Worm (Caenorhabditis elegans) whole organism, L3 larva: ENCODE data around the gene srw-26.

Experiments
- ZK546.5 ChIP-seq: sonication (generic microtip); optimal IDR thresholded peaks from 2 replicates; lab custom pipeline; 2017; ENCODE audit warnings: missing biosample characterization, missing genetic modification characterization
- aly-2 ChIP-seq: fragments of 150-350 bp; optimal IDR thresholded peaks from 2 replicates; lab custom pipeline; 2014; ENCODE audit warnings: missing biosample characterization, missing genetic modification characterization
- ama-1 ChIP-seq: fragments of 150-350 bp; optimal IDR thresholded peaks from 2 replicates; lab custom pipeline; 2018
- ceh-16 ChIP-seq: sonication (generic microtip); optimal IDR thresholded peaks from 2 replicates; lab custom pipeline; 2017; ENCODE audit warnings: missing biosample characterization, missing genetic modification characterization
- ceh-9 ChIP-seq: sonication (generic microtip); optimal IDR thresholded peaks from 2 replicates; lab custom pipeline; 2018; ENCODE audit warnings: missing biosample characterization, missing genetic modification characterization
- egl-27 ChIP-seq: sonication (generic microtip); optimal IDR thresholded peaks from 4 replicates; lab custom pipeline; 2017; ENCODE audit warnings: missing biosample characterization, missing genetic modification reagents, missing genetic modification characterization
- egl-5 ChIP-seq: fragments of 150-350 bp; optimal IDR thresholded peaks from 2 replicates; lab custom pipeline; 2017; ENCODE audit warnings: missing biosample characterization, missing genetic modification reagents, missing genetic modification characterization, inconsistent platforms
- elt-1 ChIP-seq: fragments of 150-350 bp; optimal IDR thresholded peaks from 2 replicates; lab custom pipeline; 2014; ENCODE audit warnings: missing biosample characterization, missing genetic modification characterization
- elt-2 ChIP-seq: sonication (generic microtip); optimal IDR thresholded peaks from 2 replicates; lab custom pipeline; 2016; ENCODE audit warnings: missing genetic modification reagents, mild to moderate bottlenecking, missing genetic modification characterization, missing compliant biosample characterization
- elt-3 ChIP-seq, 3 experiments: fragments of 150-350 bp in 1 of 3; sonication (generic microtip) in 2 of 3; optimal IDR thresholded peaks; 2 replicates in 2 of 3; 4 replicates in 1 of 3; lab custom pipeline; 2014 to 2017; ENCODE audit warnings: missing biosample characterization in 3 of 3, missing genetic modification characterization in 3 of 3
- eor-1 ChIP-seq, 2 experiments: fragments of 150-350 bp; optimal IDR thresholded peaks; 2 replicates each; lab custom pipeline; 2014 to 2018; ENCODE audit warnings: missing biosample characterization in 2 of 2, missing genetic modification characterization in 2 of 2
- fkh-10 ChIP-seq: sonication (generic microtip); optimal IDR thresholded peaks from 2 replicates; lab custom pipeline; 2017; ENCODE audit warnings: missing biosample characterization, missing genetic modification reagents, missing genetic modification characterization
- fkh-2 ChIP-seq: fragments of 150-350 bp; optimal IDR thresholded peaks from 2 replicates; lab custom pipeline; 2014; ENCODE audit warnings: missing biosample characterization, missing genetic modification reagents, missing genetic modification characterization
- lin-15B ChIP-seq: fragments of 150-350 bp; optimal IDR thresholded peaks from 2 replicates; lab custom pipeline; 2014; ENCODE audit warnings: missing biosample characterization, missing genetic modification characterization
- lin-39 ChIP-seq: fragments of 150-350 bp; optimal IDR thresholded peaks from 2 replicates; lab custom pipeline; 2018; ENCODE audit warnings: missing biosample characterization, missing genetic modification reagents, missing genetic modification characterization
- lsy-12 ChIP-seq: sonication (generic microtip); optimal IDR thresholded peaks from 2 replicates; lab custom pipeline; 2016; ENCODE audit warnings: mild to moderate bottlenecking, missing genetic modification characterization, missing compliant biosample characterization
- mdl-1 ChIP-seq: fragments of 150-350 bp; optimal IDR thresholded peaks from 2 replicates; lab custom pipeline; 2014; ENCODE audit warnings: missing biosample characterization, missing genetic modification characterization
- nhr-11 ChIP-seq: fragments of 150-350 bp; optimal IDR thresholded peaks from 2 replicates; lab custom pipeline; 2014; ENCODE audit warnings: missing biosample characterization, missing genetic modification characterization
- nhr-12 ChIP-seq: fragments of 150-350 bp; optimal IDR thresholded peaks from 2 replicates; lab custom pipeline; 2014; ENCODE audit warnings: missing biosample characterization, missing genetic modification characterization
- nhr-25 ChIP-seq: sonication (generic microtip); optimal IDR thresholded peaks from 2 replicates; lab custom pipeline; 2017; ENCODE audit warnings: missing biosample characterization, missing genetic modification characterization
- nhr-28 ChIP-seq: fragments of 150-350 bp; optimal IDR thresholded peaks from 2 replicates; lab custom pipeline; 2014; ENCODE audit warnings: missing biosample characterization, missing genetic modification characterization
- nhr-43 ChIP-seq: sonication (generic microtip); optimal IDR thresholded peaks from 2 replicates; lab custom pipeline; 2016; ENCODE audit warnings: mild to moderate bottlenecking, missing genetic modification characterization, missing compliant biosample characterization; ENCODE audit not compliant: poor library complexity, severe bottlenecking
- nhr-67 ChIP-seq: fragments of 150-350 bp; optimal IDR thresholded peaks from 2 replicates; lab custom pipeline; 2014; ENCODE audit warnings: missing biosample characterization, missing genetic modification characterization
- nhr-76 ChIP-seq: fragments of 150-350 bp; sonication (generic microtip); optimal IDR thresholded peaks from 5 replicates; lab custom pipeline; 2014; ENCODE audit warnings: missing biosample characterization, missing genetic modification characterization
- nhr-77 ChIP-seq: fragments of 150-350 bp; optimal IDR thresholded peaks from 2 replicates; lab custom pipeline; 2014; ENCODE audit warnings: missing biosample characterization, missing genetic modification characterization
- pqm-1 ChIP-seq: fragments of 150-350 bp; optimal IDR thresholded peaks from 2 replicates; lab custom pipeline; 2017; ENCODE audit warnings: missing biosample characterization, missing genetic modification characterization, inconsistent platforms
- sea-2 ChIP-seq: fragments of 150-350 bp; sonication (generic microtip); optimal IDR thresholded peaks from 4 replicates; lab custom pipeline; 2014; ENCODE audit warnings: missing biosample characterization, missing genetic modification reagents, missing genetic modification characterization
- tbx-2 ChIP-seq: sonication (generic microtip); optimal IDR thresholded peaks from 2 replicates; lab custom pipeline; 2016; ENCODE audit warnings: mild to moderate bottlenecking, missing genetic modification characterization, missing compliant biosample characterization
- unc-39 ChIP-seq: sonication (generic microtip); optimal IDR thresholded peaks from 4 replicates; lab custom pipeline; 2017; ENCODE audit warnings: missing biosample characterization, missing genetic modification characterization
- unc-62 ChIP-seq: fragments of 150-350 bp; sonication (generic microtip); optimal IDR thresholded peaks from 4 replicates; lab custom pipeline; 2014; ENCODE audit warnings: missing biosample characterization, missing genetic modification reagents, missing genetic modification characterization
- ztf-11 ChIP-seq: fragments of 150-350 bp; optimal IDR thresholded peaks from 2 replicates; lab custom pipeline; 2014; ENCODE audit warnings: missing biosample characterization, missing genetic modification characterization
- ztf-4 ChIP-seq: fragments of 150-350 bp; optimal IDR thresholded peaks from 2 replicates; lab custom pipeline; 2014; ENCODE audit warnings: missing biosample characterization, missing genetic modification characterization

The srw-26 gene

ce11 chrV:15970820-15971219 lies 38.5 kb upstream of the srw-26 start:
- no peak for TF ChIP-seq lsy-12
- no peak for TF ChIP-seq nhr-67 (tag; lab: Kevin White, UChicago)

DNA sequence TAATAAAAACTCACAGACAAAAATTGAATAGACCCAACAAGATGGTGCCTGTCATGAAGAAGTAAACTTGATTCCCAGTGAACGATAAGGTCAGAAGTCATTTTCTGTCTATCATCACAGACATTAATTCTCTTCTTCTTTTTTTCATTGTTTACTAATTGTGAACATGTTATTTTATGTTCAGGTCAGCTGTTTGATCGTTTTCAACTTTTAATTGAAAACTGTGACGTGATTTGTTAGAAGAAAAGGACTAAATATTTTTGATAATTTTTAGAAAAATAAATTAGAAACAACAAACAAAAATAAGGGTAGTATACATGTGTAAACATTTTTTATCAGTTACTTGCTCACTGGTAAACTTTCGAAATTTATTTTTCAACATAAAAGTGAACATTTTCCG lies 37.4 kb upstream of the srw-26 start, which contains the start of gene F36G9.7:
TSS of gene F36G9.7 (minus strand) at position 101 of the 400 bp plus-strand sequence.
- TF ChIP-seq nhr-28 (no peak), elt-2 (tag; lab: Kevin White, UChicago) (no peak), ceh-9 (tag; lab: Kevin White, UChicago) (no peak), elt-3 (tag; optimal IDR thresholded peaks at IDR 0.05; lab: Kevin White, UChicago) (no peak)
- TF ChIP-seq, all 47 proteins: peak for 0

DNA sequence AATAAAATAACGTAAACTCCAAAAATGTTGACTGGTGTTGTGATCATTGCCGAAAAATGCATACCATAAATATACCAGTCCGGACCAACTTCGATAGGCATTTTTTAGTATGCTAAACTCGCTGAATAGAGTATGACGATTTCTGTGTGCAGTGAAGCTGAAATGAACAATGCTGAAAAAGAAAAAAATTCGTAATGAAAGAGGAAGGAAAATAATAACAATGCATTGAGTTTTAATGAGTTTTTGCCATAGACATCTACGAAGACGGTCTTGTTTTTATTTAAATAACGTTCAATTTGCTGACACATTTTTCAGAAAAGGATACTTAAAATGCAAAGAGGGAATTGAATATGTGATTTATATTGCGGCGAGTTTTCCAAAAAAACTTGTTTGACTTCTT lies 35.3 kb upstream of the srw-26 start, which contains the start of gene sri-1:
TSS of gene sri-1 (minus strand) at position 101 of the 400 bp plus-strand sequence.
- TF ChIP-seq fkh-2 (tag; lab: Kevin White, UChicago), result no peak
- TF ChIP-seq eor-1 (tag; optimal IDR thresholded peaks at IDR 0.05; lab: Kevin White, UChicago), result no peak
- no peak for TF ChIP-seq ztf-4 (tag; lab: Kevin White, UChicago)
- TF ChIP-seq pqm-1 (tag; lab: Kevin White, UChicago), result no peak
- TF ChIP-seq aly-2 (tag; lab: Kevin White, UChicago), result no peak
- TF ChIP-seq egl-27 (tag; lab: Kevin White, UChicago), result no peak
- no peak for TF ChIP-seq nhr-12 (tag; lab: Kevin White, UChicago)

- no peak for TF ChIP-seq lin-39 (tag; lab: Kevin White, UChicago)
These were observed 32.8 kb upstream of the srw-26 start, which contains the start of gene sri-2 for ce11 chrV:15965114-15965513. Gene sri-2, minus strand, starts transcription at chrV:15965214.

DNA sequence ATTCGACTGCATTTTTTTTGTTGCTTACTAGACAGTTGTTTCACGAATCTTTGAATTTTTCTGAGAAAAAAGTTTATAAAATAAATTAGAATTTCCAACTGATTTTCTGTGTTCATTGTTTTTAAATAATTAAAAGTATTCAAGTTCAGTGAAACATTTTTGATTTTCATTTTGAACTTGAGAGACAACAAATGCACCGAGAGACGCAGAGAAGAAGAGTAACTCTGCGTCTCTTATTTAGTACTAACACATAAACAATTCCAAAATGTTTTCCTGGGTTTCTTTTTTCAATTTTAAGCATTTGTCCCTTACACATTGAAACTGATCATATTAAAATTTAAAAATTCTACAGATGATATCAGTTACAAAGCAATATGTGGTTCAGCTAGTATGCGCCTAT lies 27.2 kb upstream of the srw-26 start:
- TF ChIP-seq nhr-76 (no peak), nhr-43 (tag; lab: Kevin White, UChicago) (no peak), egl-27 (tag; lab: Kevin White, UChicago) (no peak), unc-39 (tag; lab: Kevin White, UChicago) (no peak), nhr-28 (no peak), ama-1 (no peak), ztf-4 (tag; lab: Kevin White, UChicago) (no peak), pqm-1 (tag; lab: Kevin White, UChicago) (no peak), nhr-25 (no peak), nhr-67 (tag; lab: Kevin White, UChicago) (no peak), nhr-77 (no peak)

DNA sequence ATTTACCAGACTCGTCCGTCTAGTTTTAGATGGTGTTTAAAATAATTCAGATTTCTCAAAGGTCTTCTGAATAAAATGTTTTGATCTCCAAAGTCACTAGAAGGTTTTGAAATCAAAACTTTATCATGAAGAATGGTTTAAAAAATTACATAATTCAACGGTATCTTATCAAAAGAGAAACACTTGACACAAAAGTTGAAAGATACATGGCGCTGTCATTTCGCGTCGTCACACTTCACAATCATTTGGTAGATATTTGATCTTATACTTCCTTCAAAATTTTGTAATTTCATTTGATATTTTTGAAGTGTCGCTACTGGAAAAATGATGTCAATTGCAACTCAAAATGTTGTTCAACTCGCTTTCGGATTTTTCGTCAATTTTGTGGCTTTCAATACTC lies 24.8 kb upstream of the srw-26 start, which contains the start of gene F36G9.3:
TSS of gene F36G9.3 (plus strand) at position 301 of the 400 bp plus-strand sequence.
- no peak for TF ChIP-seq mdl-1
- no peak for TF ChIP-seq ZK546.5 (tag; lab: Kevin White, UChicago)
- no peak for TF ChIP-seq tbx-2 (tag; lab: Kevin White, UChicago)
- no peak for TF ChIP-seq nhr-12 (tag; lab: Kevin White, UChicago)
- no peak for TF ChIP-seq ztf-4 (tag; lab: Kevin White, UChicago)
- TF ChIP-seq egl-5 (tag; lab: Kevin White, UChicago), result no peak
- no peak for TF ChIP-seq ama-1
- no peak for TF ChIP-seq nhr-67 (tag; lab: Kevin White, UChicago)
- no peak for TF ChIP-seq fkh-10 (GFP tag; lab: Kevin White, UChicago)
- TF ChIP-seq ceh-16 (tag; lab: Kevin White, UChicago), result no peak
- TF ChIP-seq elt-1, result no peak

DNA sequence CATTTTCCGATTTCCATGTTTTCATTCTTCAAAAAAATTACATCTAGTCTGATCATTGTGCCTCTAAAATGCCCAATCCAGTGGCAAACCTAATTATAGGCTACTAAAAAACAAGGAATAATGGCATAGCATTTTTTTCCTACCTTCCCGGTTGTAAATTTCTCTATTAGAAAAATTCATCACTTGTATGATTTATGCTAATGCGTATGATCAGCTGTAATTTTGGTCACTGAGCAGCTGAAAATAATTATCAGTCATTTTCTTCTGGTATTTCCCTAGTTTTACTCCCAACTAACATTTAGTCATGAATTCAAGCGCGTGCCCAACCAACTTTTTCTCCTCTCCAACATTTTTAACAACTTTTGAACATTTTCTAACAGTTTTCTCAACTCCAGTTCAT lies 23.2 kb upstream of the srw-26 start, which contains the start of gene srh-186:
TSS of gene srh-186 (plus strand) at position 301 of the 400 bp plus-strand sequence.
- TF ChIP-seq lin-15B (no peak), mdl-1 (no peak), sea-2 (GFP tag; lab: Kevin White, UChicago) (no peak), egl-27 (tag; lab: Kevin White, UChicago) (no peak), unc-62 (GFP tag; lab: Kevin White, UChicago) (no peak), ztf-11 (no peak), nhr-11 (tag; lab: Kevin White, UChicago) (no peak)
